Fruit fly (Drosophila melanogaster) whole organism, embryonic: ENCODE measurements around the gene PIG-B.

ENCODE experiments used
- Ada2b ChIP-seq: fragments of 200-800 bp; sonication (Bioruptor generic); IDR thresholded peaks from 2 replicates; pipeline ENCODE4 v1.3.6; 2022; ENCODE audit warnings: missing biosample characterization, missing genetic modification characterization
- Awh ChIP-seq: fragments of 200-800 bp; sonication (Bioruptor generic); IDR thresholded peaks from 2 replicates; pipeline ENCODE4, ENCODE4 v1.3.6; 2022; ENCODE audit warnings: missing biosample characterization, missing genetic modification characterization
- CG1024 ChIP-seq: fragments of 200-800 bp; sonication (Bioruptor generic); IDR thresholded peaks from 2 replicates; pipeline ENCODE4 v1.3.6; 2022; ENCODE audit warnings: missing biosample characterization, missing genetic modification characterization
- CG10462 ChIP-seq: fragments of 200-800 bp; sonication (Bioruptor generic); optimal IDR thresholded peaks from 2 replicates; lab custom pipeline; 2016; ENCODE audit warnings: missing biosample characterization, missing genetic modification characterization
- CG10979 ChIP-seq: fragments of 200-800 bp; sonication (Bioruptor generic); optimal IDR thresholded peaks from 2 replicates; lab custom pipeline; 2018; ENCODE audit warnings: missing biosample characterization, mild to moderate bottlenecking, missing genetic modification characterization, moderate library complexity
- CG11504 ChIP-seq: fragments of 200-800 bp; sonication (Bioruptor generic); optimal IDR thresholded peaks from 3 replicates; lab custom pipeline; 2019; ENCODE audit warnings: missing biosample characterization, mild to moderate bottlenecking, missing genetic modification characterization, moderate library complexity
- CG11723 ChIP-seq: fragments of 200-800 bp; sonication (Bioruptor generic); optimal IDR thresholded peaks from 2 replicates; lab custom pipeline; 2017; ENCODE audit warnings: missing biosample characterization, mild to moderate bottlenecking, missing genetic modification characterization
- CG12236 ChIP-seq: fragments of 200-800 bp; sonication (Bioruptor generic); optimal IDR thresholded peaks from 2 replicates; lab custom pipeline; 2016; ENCODE audit warnings: missing biosample characterization, missing genetic modification characterization
- CG12659 ChIP-seq: fragments of 200-800 bp; sonication (Bioruptor generic); optimal IDR thresholded peaks from 3 replicates; lab custom pipeline; 2017; ENCODE audit warnings: mild to moderate bottlenecking, missing biosample characterization, missing genetic modification reagents, missing genetic modification characterization
- CG12942 ChIP-seq: fragments of 200-800 bp; sonication (Bioruptor generic); optimal IDR thresholded peaks from 3 replicates; lab custom pipeline; 2016; ENCODE audit warnings: missing biosample characterization, missing genetic modification characterization
- CG16813 ChIP-seq: fragments of 200-800 bp; sonication (Bioruptor generic); IDR thresholded peaks from 3 replicates; pipeline ENCODE4 v1.3.6; 2022; ENCODE audit warnings: missing biosample characterization, missing genetic modification characterization; ENCODE audit not compliant: partially characterized antibody
- CG16815 ChIP-seq: fragments of 200-800 bp; sonication (Bioruptor generic); optimal IDR thresholded peaks from 3 replicates; lab custom pipeline; 2017; ENCODE audit warnings: missing biosample characterization, mild to moderate bottlenecking, missing genetic modification characterization
- CG16863 ChIP-seq: fragments of 200-800 bp; sonication (Bioruptor generic); optimal IDR thresholded peaks from 3 replicates; lab custom pipeline; 2016; ENCODE audit warnings: missing biosample characterization, missing genetic modification characterization
- CG1792 ChIP-seq: fragments of 200-800 bp; sonication (Bioruptor generic); optimal IDR thresholded peaks from 2 replicates; lab custom pipeline; 2016; ENCODE audit warnings: missing biosample characterization, missing genetic modification characterization
- CG33557 ChIP-seq: fragments of 200-800 bp; sonication (Bioruptor generic); optimal IDR thresholded peaks from 2 replicates; lab custom pipeline; 2019; ENCODE audit warnings: missing biosample characterization, mild to moderate bottlenecking, missing genetic modification characterization, moderate library complexity
- CG34422 ChIP-seq: fragments of 200-800 bp; sonication (Bioruptor generic); IDR thresholded peaks from 3 replicates; pipeline ENCODE4 v1.3.6; 2022; ENCODE audit warnings: missing biosample characterization, missing genetic modification characterization
- CG4707 ChIP-seq: fragments of 200-800 bp; sonication (Bioruptor generic); optimal IDR thresholded peaks from 2 replicates; lab custom pipeline; 2018; ENCODE audit warnings: missing biosample characterization, mild to moderate bottlenecking, missing genetic modification characterization, moderate library complexity
- CG7372 ChIP-seq: fragments of 200-800 bp; sonication (Bioruptor generic); IDR thresholded peaks from 2 replicates; pipeline ENCODE4 v1.3.6; 2022; ENCODE audit warnings: missing biosample characterization, missing genetic modification characterization
- CG8944 ChIP-seq: fragments of 200-800 bp; sonication (Bioruptor generic); optimal IDR thresholded peaks from 3 replicates; lab custom pipeline; 2016; ENCODE audit warnings: missing biosample characterization, missing genetic modification characterization
- CG9215 ChIP-seq: fragments of 200-800 bp; sonication (Bioruptor generic); IDR thresholded peaks from 2 replicates; pipeline ENCODE4 v1.3.6; 2022; ENCODE audit warnings: missing biosample characterization, missing genetic modification characterization
- D ChIP-seq, 2 experiments: fragments of 200-800 bp in 1 of 2; fragments of >200 bp in 1 of 2; sonication (Bioruptor generic) in 1 of 2; optimal IDR thresholded peaks; 2 replicates in 1 of 2; 3 replicates in 1 of 2; lab custom pipeline; 2017; ENCODE audit warnings: mild to moderate bottlenecking in 1 of 2, missing biosample characterization in 1 of 2, missing genetic modification characterization in 1 of 2, missing genetic modification reagents in 1 of 2
- Gsc ChIP-seq: fragments of 200-800 bp; sonication (Bioruptor generic); IDR thresholded peaks from 2 replicates; pipeline ENCODE4 v1.3.6; 2022; ENCODE audit warnings: missing biosample characterization, missing genetic modification characterization
- Gug ChIP-seq: fragments of 200-800 bp; sonication (Bioruptor generic); IDR thresholded peaks from 4 replicates; pipeline ENCODE4 v1.3.6; 2022; ENCODE audit warnings: missing biosample characterization, missing genetic modification characterization
- HLH3B ChIP-seq: fragments of 200-800 bp; sonication (Bioruptor generic); IDR thresholded peaks from 2 replicates; pipeline ENCODE4 v1.3.6; 2022; ENCODE audit warnings: missing biosample characterization, missing genetic modification characterization
- Hr3 ChIP-seq: fragments of 200-800 bp; sonication (Bioruptor generic); optimal IDR thresholded peaks from 3 replicates; lab custom pipeline; 2016; ENCODE audit warnings: missing biosample characterization, missing genetic modification characterization
- Hsf ChIP-seq: fragments of 200-800 bp; sonication (Bioruptor generic); optimal IDR thresholded peaks from 3 replicates; lab custom pipeline; 2016; ENCODE audit warnings: missing biosample characterization, missing genetic modification characterization
- Mes4 ChIP-seq: fragments of 200-800 bp; sonication (Bioruptor generic); optimal IDR thresholded peaks from 2 replicates; lab custom pipeline; 2016; ENCODE audit warnings: missing biosample characterization, missing genetic modification characterization
- NC2β ChIP-seq: fragments of 200-800 bp; sonication (Bioruptor generic); optimal IDR thresholded peaks from 2 replicates; lab custom pipeline; 2016; ENCODE audit warnings: missing biosample characterization, missing genetic modification characterization
- Nf-YB ChIP-seq: fragments of 200-800 bp; sonication (Bioruptor generic); optimal IDR thresholded peaks from 3 replicates; lab custom pipeline; 2019; ENCODE audit warnings: missing biosample characterization, mild to moderate bottlenecking, missing genetic modification characterization, moderate library complexity
- Pdp1 ChIP-seq, 2 experiments: fragments of 200-800 bp; sonication (Bioruptor generic); optimal IDR thresholded peaks; 3 replicates each; lab custom pipeline; 2016; ENCODE audit warnings: missing biosample characterization in 2 of 2, missing genetic modification characterization in 2 of 2, mild to moderate bottlenecking in 1 of 2, moderate library complexity in 1 of 2
- Xbp1 ChIP-seq: fragments of 200-800 bp; sonication (Bioruptor generic); optimal IDR thresholded peaks from 3 replicates; lab custom pipeline; 2016; ENCODE audit warnings: missing biosample characterization, mild to moderate bottlenecking, missing genetic modification characterization
- ab ChIP-seq: fragments of 200-800 bp; sonication (Bioruptor generic); optimal IDR thresholded peaks from 2 replicates; lab custom pipeline; 2016; ENCODE audit warnings: missing biosample characterization, missing genetic modification characterization
- ap ChIP-seq: fragments of 200-800 bp; sonication (Bioruptor generic); IDR thresholded peaks from 2 replicates; pipeline ENCODE4 v1.3.6; 2022; ENCODE audit warnings: missing biosample characterization, missing genetic modification characterization
- bsh ChIP-seq, 2 experiments: fragments of 200-800 bp; sonication (Bioruptor generic); optimal IDR thresholded peaks; 2 replicates each; lab custom pipeline; 2017 to 2018; ENCODE audit warnings: mild to moderate bottlenecking in 2 of 2, missing biosample characterization in 2 of 2, missing genetic modification characterization in 2 of 2, moderate library complexity in 1 of 2
- cg ChIP-seq: fragments of 200-800 bp; sonication (Bioruptor generic); optimal IDR thresholded peaks from 3 replicates; lab custom pipeline; 2019; ENCODE audit warnings: missing biosample characterization, mild to moderate bottlenecking, missing genetic modification characterization, moderate library complexity
- dmrt11E ChIP-seq: fragments of 200-800 bp; sonication (Bioruptor generic); optimal IDR thresholded peaks from 3 replicates; lab custom pipeline; 2018; ENCODE audit warnings: missing biosample characterization, mild to moderate bottlenecking, missing genetic modification characterization, moderate library complexity
- ewg ChIP-seq: fragments of 200-800 bp; sonication (Bioruptor generic); optimal IDR thresholded peaks from 3 replicates; lab custom pipeline; 2017; ENCODE audit warnings: mild to moderate bottlenecking, missing biosample characterization, missing genetic modification reagents, missing genetic modification characterization
- gce ChIP-seq: fragments of 200-800 bp; sonication (Bioruptor generic); IDR thresholded peaks from 3 replicates; pipeline ENCODE4 v1.3.6; 2022; ENCODE audit warnings: missing biosample characterization, missing genetic modification characterization
- gsb-n ChIP-seq: fragments of 200-800 bp; sonication (Bioruptor generic); optimal IDR thresholded peaks from 3 replicates; lab custom pipeline; 2018; ENCODE audit warnings: missing biosample characterization, mild to moderate bottlenecking, missing genetic modification characterization
- hkb ChIP-seq, 2 experiments: fragments of 200-800 bp in 1 of 2; fragments of >200 bp in 1 of 2; sonication (Bioruptor generic) in 1 of 2; IDR thresholded peaks in 1 of 2; optimal IDR thresholded peaks in 1 of 2; 2 replicates each; pipeline versions ENCODE4 v1.3.6 to Lab custom; 2017 to 2022; ENCODE audit warnings: missing biosample characterization in 1 of 2, missing genetic modification characterization in 1 of 2
- jing ChIP-seq: fragments of 200-800 bp; sonication (Bioruptor generic); optimal IDR thresholded peaks from 2 replicates; lab custom pipeline; 2018; ENCODE audit warnings: missing biosample characterization, mild to moderate bottlenecking, missing genetic modification characterization
- nom ChIP-seq: fragments of 200-800 bp; sonication (Bioruptor generic); optimal IDR thresholded peaks from 2 replicates; lab custom pipeline; 2017; ENCODE audit warnings: missing biosample characterization, missing genetic modification characterization, mild to moderate bottlenecking, moderate library complexity, missing genetic modification reagents
- oc ChIP-seq: fragments of 200-800 bp; sonication (Bioruptor generic); optimal IDR thresholded peaks from 2 replicates; lab custom pipeline; 2018; ENCODE audit warnings: missing biosample characterization, mild to moderate bottlenecking, missing genetic modification characterization, moderate library complexity
- p53 ChIP-seq: fragments of 200-800 bp; sonication (Bioruptor generic); optimal IDR thresholded peaks from 2 replicates; lab custom pipeline; 2016; ENCODE audit warnings: missing biosample characterization, missing genetic modification characterization
- rib ChIP-seq: fragments of 200-800 bp; sonication (Bioruptor generic); IDR thresholded peaks from 2 replicates; pipeline ENCODE4 v1.3.6; 2022; ENCODE audit warnings: missing biosample characterization, missing genetic modification characterization
- row ChIP-seq: fragments of 200-800 bp; sonication (Bioruptor generic); IDR thresholded peaks from 3 replicates; pipeline ENCODE4 v1.3.6; 2022; ENCODE audit warnings: missing biosample characterization, missing genetic modification characterization
- sd ChIP-seq: fragments of 200-800 bp; sonication (Bioruptor generic); optimal IDR thresholded peaks from 3 replicates; lab custom pipeline; 2018; ENCODE audit warnings: missing biosample characterization, mild to moderate bottlenecking, missing genetic modification characterization, moderate library complexity
- sim ChIP-seq: fragments of 200-800 bp; sonication (Bioruptor generic); IDR thresholded peaks from 2 replicates; pipeline ENCODE4 v1.3.6; 2022; ENCODE audit warnings: missing biosample characterization, missing genetic modification characterization
- ssp ChIP-seq: fragments of 200-800 bp; sonication (Bioruptor generic); IDR thresholded peaks from 2 replicates; pipeline ENCODE4 v1.3.6; 2022; ENCODE audit warnings: missing biosample characterization, missing genetic modification characterization

PIG-B gene

DNA sequence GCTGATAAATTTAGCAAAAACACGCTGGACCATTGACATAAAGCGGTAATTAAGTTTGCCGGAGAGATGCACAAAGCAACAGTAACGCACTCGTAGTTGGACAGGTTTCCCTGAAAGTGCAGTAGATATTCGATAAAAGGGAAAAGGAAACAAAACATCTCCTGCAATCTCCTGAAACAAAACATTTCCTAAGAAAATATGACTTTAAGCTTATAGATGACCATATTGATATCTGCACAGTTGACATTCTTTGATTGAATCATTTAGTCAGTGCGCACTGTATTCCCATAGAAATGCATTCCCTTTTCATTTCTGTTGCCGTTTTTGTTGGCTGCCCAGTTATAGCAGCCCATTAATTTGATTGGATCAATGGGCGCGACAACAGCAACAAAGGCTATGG lies 41.8 kb downstream of the PIG-B start (continued):
- TF ChIP-seq hkb (optimal IDR thresholded peaks at IDR 0.05; lab: Kevin White, UChicago): no peak
- TF ChIP-seq hkb (GFP tag; IDR thresholded peaks at IDR 0.05; lab: Robert Waterston, UW): peak; percentile 40; the same call in 1 of the 2 replicates
- TF ChIP-seq bsh (GFP tag; optimal IDR thresholded peaks at IDR 0.05; lab: Kevin White, UChicago): peak; percentile 42 to 85
- TF ChIP-seq CG8944 (GFP tag; lab: Kevin White, UChicago): peak; percentile 49
- TF ChIP-seq p53 (GFP tag; lab: Kevin White, UChicago): no peak
- peak; percentile 45; the same call in 1 of the 3 replicates for TF ChIP-seq gce (GFP tag; lab: Robert Waterston, UW)
- peak; percentile 69 for TF ChIP-seq ewg
- TF ChIP-seq CG10462 (GFP tag; lab: Kevin White, UChicago): peak; percentile 21
- no peak for TF ChIP-seq sd (tag; lab: Kevin White, UChicago)
- TF ChIP-seq CG12659: peak; percentile 30
- no peak for TF ChIP-seq CG1024
- peak; percentile 60 for TF ChIP-seq jing (GFP tag; lab: Kevin White, UChicago)
- peak; percentile 42; the same call in 1 of the 2 replicates for TF ChIP-seq Gsc
- peak; percentile 34; the same call in 1 of the 2 replicates for TF ChIP-seq CG9215
- TF ChIP-seq CG16863: peak; percentile 63
- TF ChIP-seq D (optimal IDR thresholded peaks at IDR 0.05; lab: Kevin White, UChicago): no peak
- TF ChIP-seq D (GFP tag; optimal IDR thresholded peaks at IDR 0.05; lab: Kevin White, UChicago): peak; percentile 28
- peak; percentile 90 for TF ChIP-seq Awh (GFP tag; lab: Robert Waterston, UW)
- peak; percentile 34 for TF ChIP-seq NC2β
- peak; percentile 13; the same call in 2 of the 3 replicates for TF ChIP-seq CG34422
- TF ChIP-seq gsb-n (tag; lab: Kevin White, UChicago): peak; percentile 62
- TF ChIP-seq Hr3 (GFP tag; lab: Kevin White, UChicago): peak; percentile 18
- peak; percentile 79 for TF ChIP-seq oc (tag; lab: Kevin White, UChicago)
- TF ChIP-seq dmrt11E (tag; lab: Kevin White, UChicago): peak; percentile 69
- TF ChIP-seq CG16813: no peak
- peak; percentile 65 for TF ChIP-seq Nf-YB (GFP tag; lab: Kevin White, UChicago)
- TF ChIP-seq CG11504: peak; percentile 58
- peak; percentile 55 for TF ChIP-seq Mes4 (GFP tag; lab: Kevin White, UChicago)
- TF ChIP-seq CG7372 (GFP tag; lab: Robert Waterston, UW): no peak
- 0 out of 2 replicates have a peak, but pooled peaks have one; percentile 33 for TF ChIP-seq sim (GFP tag; lab: Robert Waterston, UW)
- peak in 1 of 2 experiments; percentile 47 for TF ChIP-seq Pdp1 (GFP tag; optimal IDR thresholded peaks at IDR 0.05; lab: Kevin White, UChicago)
- TF ChIP-seq CG12942 (GFP tag; lab: Kevin White, UChicago): peak; percentile 40
- peak; percentile 60 for TF ChIP-seq row (GFP tag; lab: Robert Waterston, UW)
- TF ChIP-seq nom: peak; percentile 23
- TF ChIP-seq cg: no peak
- TF ChIP-seq CG10979: peak; percentile 48
- no peak for TF ChIP-seq ssp
- peak; percentile 7 for TF ChIP-seq CG11723 (GFP tag; lab: Kevin White, UChicago)
- no peak for TF ChIP-seq CG1792
- TF ChIP-seq CG4707: peak; percentile 61
- TF ChIP-seq ab (GFP tag; lab: Kevin White, UChicago): peak; percentile 62
- TF ChIP-seq HLH3B (GFP tag; lab: Robert Waterston, UW): peak; percentile 60
- TF ChIP-seq CG12236 (GFP tag; lab: Kevin White, UChicago): peak; percentile 23
- TF ChIP-seq ap (GFP tag; lab: Robert Waterston, UW): peak; percentile 50
- TF ChIP-seq CG33557: peak; percentile 60
- TF ChIP-seq Gug: peak; percentile 29; the same call in 2 of the 4 replicates
- peak; percentile 45 for TF ChIP-seq Hsf (GFP tag; lab: Kevin White, UChicago)
- TF ChIP-seq rib (GFP tag; lab: Robert Waterston, UW): no peak
- peak; percentile 64 for TF ChIP-seq Xbp1 (GFP tag; lab: Kevin White, UChicago)
- TF ChIP-seq CG16815 (GFP tag; lab: Kevin White, UChicago): peak; percentile 16
- TF ChIP-seq Ada2b (GFP tag; lab: Robert Waterston, UW): 0 out of 2 replicates have a peak, but pooled peaks have one; percentile 23
